Worm (Caenorhabditis elegans): ENCODE data around the gene H25K10.1.

DNA sequence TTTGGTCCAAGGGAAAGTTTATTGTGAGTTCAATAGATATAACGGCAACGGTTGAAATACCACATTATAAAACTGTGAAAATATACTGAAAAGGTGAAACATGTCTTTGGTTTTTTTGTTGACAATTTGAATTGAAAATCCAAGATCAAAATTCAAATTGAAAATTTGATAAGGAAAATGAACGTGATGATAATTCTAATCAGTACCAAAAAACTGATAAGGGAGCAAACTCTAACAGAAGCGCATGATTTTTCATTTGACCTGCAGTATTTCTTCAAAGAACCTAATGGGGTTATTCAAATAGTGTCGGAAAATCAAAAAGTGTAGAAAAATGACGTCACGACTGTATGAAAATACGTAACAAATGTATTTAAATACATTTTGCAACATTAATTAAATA is 1.2 kb downstream of the H25K10.1 start:
- TF ChIP-seq hmg-4 (GFP tag; optimal IDR thresholded peaks at IDR 0.05): no peak
- TF ChIP-seq F13C5.2 (tag; optimal IDR thresholded peaks at IDR 0.05): no peak
- no peak for TF ChIP-seq ama-1 (optimal IDR thresholded peaks at IDR 0.05)
- no peak for TF ChIP-seq flt-1 (GFP tag; IDR thresholded peaks at IDR 0.05)
- TF ChIP-seq pes-1 (GFP tag; IDR thresholded peaks at IDR 0.05): no peak
- TF ChIP-seq B0310.2 (tag; optimal IDR thresholded peaks at IDR 0.05): no peak
- TF ChIP-seq tbx-11 (GFP tag; IDR thresholded peaks at IDR 0.05): no peak
- no peak for TF ChIP-seq tbx-37 (GFP tag; conservative IDR thresholded peaks at IDR 0.05)
- TF ChIP-seq aly-1 (tag; optimal IDR thresholded peaks at IDR 0.05): no peak
- TF ChIP-seq tra-4 (tag; optimal IDR thresholded peaks at IDR 0.05): no peak
- no peak for TF ChIP-seq ceh-36 (tag; optimal IDR thresholded peaks at IDR 0.05)
- no peak for TF ChIP-seq hmbx-1 (tag; optimal IDR thresholded peaks at IDR 0.05)
- no peak for TF ChIP-seq sea-1 (GFP tag; conservative IDR thresholded peaks at IDR 0.05)
- no peak for TF ChIP-seq ceh-13 (GFP tag; optimal IDR thresholded peaks at IDR 0.05)

Data from whole organism, early embryonic.